Worm (Caenorhabditis elegans) whole organism, L4 larva: Measurements from ENCODE around the gene Y43F4A.1.

Experiments
- F44E2.7 ChIP-seq: fragments of 200-800 bp; sonication (Bioruptor generic); IDR thresholded peaks from 2 replicates; pipeline ENCODE4 v2.1.2; 2022; ENCODE audit warnings: missing genetic modification characterization, missing compliant biosample characterization
- F49E8.2 ChIP-seq: sonication (generic microtip); optimal IDR thresholded peaks from 2 replicates; lab custom pipeline; 2016; ENCODE audit warnings: missing compliant biosample characterization, mild to moderate bottlenecking, missing genetic modification characterization, borderline replicate concordance
- Y48G9A.11 ChIP-seq: fragments of 200-800 bp; sonication (Bioruptor generic); IDR thresholded peaks from 2 replicates; pipeline ENCODE4 v1.3.6; 2022; ENCODE audit warnings: missing genetic modification reagents, missing genetic modification characterization, missing compliant biosample characterization
- ZK546.5 ChIP-seq, 2 experiments: sonication (generic microtip); optimal IDR thresholded peaks; 2 replicates each; lab custom pipeline; 2017; ENCODE audit warnings: missing biosample characterization in 2 of 2, missing genetic modification characterization in 2 of 2
- ceh-28 ChIP-seq: fragments of 150-350 bp; optimal IDR thresholded peaks from 2 replicates; lab custom pipeline; 2014; ENCODE audit warnings: missing biosample characterization, missing genetic modification reagents, missing genetic modification characterization
- ceh-44 ChIP-seq: fragments of 200-800 bp; sonication (Bioruptor generic); IDR thresholded peaks from 2 replicates; pipeline ENCODE4 v1.3.6; 2022; ENCODE audit warnings: missing genetic modification reagents, missing genetic modification characterization, missing compliant biosample characterization
- ceh-62 ChIP-seq: sonication (generic microtip); optimal IDR thresholded peaks from 2 replicates; lab custom pipeline; 2017; ENCODE audit warnings: missing biosample characterization, missing genetic modification characterization
- ceh-82 ChIP-seq: sonication (generic microtip); optimal IDR thresholded peaks from 2 replicates; lab custom pipeline; 2017; ENCODE audit warnings: missing biosample characterization, missing genetic modification characterization
- daf-16 ChIP-seq, 3 experiments: sonication (generic microtip); optimal IDR thresholded peaks; 2 replicates each; lab custom pipeline; 2016 to 2017; ENCODE audit warnings: missing genetic modification characterization in 3 of 3, missing genetic modification reagents in 3 of 3, mild to moderate bottlenecking in 2 of 3, missing compliant biosample characterization in 2 of 3, missing biosample characterization in 1 of 3, moderate library complexity in 1 of 3
- daf-8 ChIP-seq: fragments of 200-800 bp; sonication (Bioruptor generic); IDR thresholded peaks from 2 replicates; pipeline ENCODE4 v1.3.6; 2022; ENCODE audit warnings: missing genetic modification characterization, missing compliant biosample characterization
- dmd-9 ChIP-seq: fragments of 200-800 bp; sonication (Bioruptor generic); IDR thresholded peaks from 2 replicates; pipeline ENCODE4 v1.3.6; 2022; ENCODE audit warnings: missing genetic modification reagents, missing genetic modification characterization, missing compliant biosample characterization
- egl-43 ChIP-seq: fragments of 200-800 bp; sonication (Bioruptor generic); IDR thresholded peaks from 2 replicates; pipeline ENCODE4 v1.3.6; 2022; ENCODE audit warnings: missing genetic modification reagents, missing genetic modification characterization, missing compliant biosample characterization
- hif-1 ChIP-seq, 2 experiments: sonication (generic microtip); optimal IDR thresholded peaks; 2 replicates each; lab custom pipeline; 2016 to 2017; ENCODE audit warnings: missing compliant biosample characterization in 2 of 2, missing genetic modification characterization in 2 of 2, missing genetic modification reagents in 2 of 2, missing genotype in 2 of 2, mild to moderate bottlenecking in 1 of 2
- hmg-1.1 ChIP-seq: fragments of 200-800 bp; sonication (Bioruptor generic); IDR thresholded peaks from 2 replicates; pipeline ENCODE4 v1.3.6; 2022; ENCODE audit warnings: missing genetic modification reagents, missing genetic modification characterization, missing compliant biosample characterization
- lin-1 ChIP-seq: fragments of 200-800 bp; sonication (Bioruptor generic); IDR thresholded peaks from 2 replicates; pipeline ENCODE4 v1.3.6; 2022; ENCODE audit warnings: missing genetic modification reagents, missing genetic modification characterization, missing compliant biosample characterization
- lin-15B ChIP-seq: fragments of 150-350 bp; sonication (generic microtip); optimal IDR thresholded peaks from 3 replicates; lab custom pipeline; 2014; ENCODE audit warnings: missing biosample characterization, missing genetic modification characterization
- lin-38 ChIP-seq: fragments of 200-800 bp; sonication (Bioruptor generic); IDR thresholded peaks from 2 replicates; pipeline ENCODE4 v1.3.6; 2022; ENCODE audit warnings: missing genetic modification reagents, missing genetic modification characterization, missing compliant biosample characterization
- lin-39 ChIP-seq: fragments of 150-350 bp; optimal IDR thresholded peaks from 2 replicates; lab custom pipeline; 2014; ENCODE audit warnings: missing biosample characterization, missing genetic modification reagents, missing genetic modification characterization
- lir-3 ChIP-seq: sonication (generic microtip); optimal IDR thresholded peaks from 2 replicates; lab custom pipeline; 2016; ENCODE audit warnings: mild to moderate bottlenecking, missing genetic modification characterization, missing compliant biosample characterization
- lsy-2 ChIP-seq, 2 experiments: fragments of 150-350 bp in 1 of 2; sonication (generic microtip) in 1 of 2; optimal IDR thresholded peaks; 2 replicates each; lab custom pipeline; 2014 to 2017; ENCODE audit warnings: missing biosample characterization in 2 of 2, missing genetic modification characterization in 2 of 2
- madf-5 ChIP-seq, 2 experiments: fragments of 200-800 bp; sonication (Bioruptor generic); IDR thresholded peaks; 2 replicates each; pipeline ENCODE4 v1.3.6; 2022; ENCODE audit warnings: missing compliant biosample characterization in 2 of 2, missing genetic modification characterization in 2 of 2
- mep-1 ChIP-seq: fragments of 150-350 bp; sonication (generic microtip); optimal IDR thresholded peaks from 3 replicates; lab custom pipeline; 2014; ENCODE audit warnings: missing biosample characterization, missing genetic modification characterization
- nhr-102 ChIP-seq: sonication (generic microtip); optimal IDR thresholded peaks from 2 replicates; lab custom pipeline; 2016; ENCODE audit warnings: mild to moderate bottlenecking, missing genetic modification characterization, moderate library complexity, missing compliant biosample characterization
- nhr-111 ChIP-seq: fragments of 200-800 bp; sonication (Bioruptor generic); optimal IDR thresholded peaks from 2 replicates; lab custom pipeline; 2018; ENCODE audit warnings: mild to moderate bottlenecking, missing genetic modification characterization, missing compliant biosample characterization
- nhr-237 ChIP-seq: sonication (generic microtip); optimal IDR thresholded peaks from 2 replicates; lab custom pipeline; 2017; ENCODE audit warnings: missing biosample characterization, missing genetic modification characterization
- nhr-25 ChIP-seq: sonication (generic microtip); optimal IDR thresholded peaks from 2 replicates; lab custom pipeline; 2017; ENCODE audit warnings: missing genetic modification characterization, mild to moderate bottlenecking, missing compliant biosample characterization, antibody characterized with exemption, moderate library complexity, borderline replicate concordance; ENCODE audit not compliant: insufficient read depth
- nhr-28 ChIP-seq: fragments of 150-350 bp; optimal IDR thresholded peaks from 2 replicates; lab custom pipeline; 2014; ENCODE audit warnings: missing biosample characterization, missing genetic modification characterization
- nhr-42 ChIP-seq: fragments of 200-800 bp; sonication (Bioruptor generic); IDR thresholded peaks from 2 replicates; pipeline ENCODE4 v1.3.6; 2022; ENCODE audit warnings: missing genetic modification characterization, missing compliant biosample characterization
- nhr-76 ChIP-seq: fragments of 150-350 bp; optimal IDR thresholded peaks from 2 replicates; lab custom pipeline; 2014; ENCODE audit warnings: missing biosample characterization, missing genetic modification characterization
- php-3 ChIP-seq: fragments of 200-800 bp; sonication (Bioruptor generic); IDR thresholded peaks from 2 replicates; pipeline ENCODE4 v1.3.6; 2022; ENCODE audit warnings: missing genetic modification reagents, missing genetic modification characterization, missing compliant biosample characterization
- pqm-1 ChIP-seq: sonication (generic microtip); optimal IDR thresholded peaks from 2 replicates; lab custom pipeline; 2017; ENCODE audit warnings: missing biosample characterization, missing genetic modification characterization
- rbr-2 ChIP-seq: sonication (generic microtip); optimal IDR thresholded peaks from 2 replicates; lab custom pipeline; 2016; ENCODE audit warnings: missing genotype, missing genetic modification characterization, missing compliant biosample characterization
- saeg-2 ChIP-seq: fragments of 200-800 bp; sonication (Bioruptor generic); IDR thresholded peaks from 2 replicates; pipeline ENCODE4 v1.3.6; 2022; ENCODE audit warnings: missing genetic modification reagents, missing genetic modification characterization, missing compliant biosample characterization
- sdz-12 ChIP-seq: fragments of 200-800 bp; sonication (Bioruptor generic); optimal IDR thresholded peaks from 2 replicates; lab custom pipeline; 2018; ENCODE audit warnings: mild to moderate bottlenecking, missing genetic modification characterization, missing compliant biosample characterization
- set-16 ChIP-seq: fragments of 200-800 bp; sonication (Bioruptor generic); IDR thresholded peaks from 2 replicates; pipeline ENCODE4 v1.3.6; 2022; ENCODE audit warnings: missing genetic modification reagents, missing genetic modification characterization, missing compliant biosample characterization
- snpc-1.2 ChIP-seq: fragments of 200-800 bp; sonication (Bioruptor generic); IDR thresholded peaks from 2 replicates; pipeline ENCODE4 v1.3.6; 2022; ENCODE audit warnings: missing genetic modification reagents, missing genetic modification characterization, missing compliant biosample characterization
- tra-1 ChIP-seq: fragments of 200-800 bp; sonication (Bioruptor generic); IDR thresholded peaks from 2 replicates; pipeline ENCODE4 v1.3.6; 2022; ENCODE audit warnings: missing genetic modification reagents, missing genetic modification characterization, missing compliant biosample characterization
- unc-130 ChIP-seq: sonication (generic microtip); optimal IDR thresholded peaks from 2 replicates; lab custom pipeline; 2016; ENCODE audit warnings: missing genetic modification reagents, missing genetic modification characterization, missing compliant biosample characterization
- unc-39 ChIP-seq: sonication (generic microtip); optimal IDR thresholded peaks from 2 replicates; lab custom pipeline; 2017; ENCODE audit warnings: missing biosample characterization, missing genetic modification characterization
- unc-62 ChIP-seq, 3 experiments: fragments of 150-350 bp in 1 of 3; sonication (generic microtip); optimal IDR thresholded peaks in 2 of 3; peaks in 1 of 3; 1 replicate in 1 of 3; 2 replicates in 2 of 3; lab custom pipeline; 2014 to 2017; ENCODE audit warnings: missing biosample characterization in 3 of 3, missing genetic modification characterization in 3 of 3, missing genetic modification reagents in 3 of 3, missing genotype in 1 of 3
- vab-7 ChIP-seq: fragments of 200-800 bp; sonication (Bioruptor generic); IDR thresholded peaks from 2 replicates; pipeline ENCODE4 v1.3.6; 2022; ENCODE audit warnings: missing genetic modification reagents, missing genetic modification characterization, missing compliant biosample characterization
- zfp-3 ChIP-seq: fragments of 200-800 bp; sonication (Bioruptor generic); conservative IDR thresholded peaks from 2 replicates; pipeline ENCODE4 v1.3.6; 2022; ENCODE audit warnings: missing genetic modification reagents, missing genetic modification characterization, missing compliant biosample characterization
- ztf-11 ChIP-seq: fragments of 150-350 bp; optimal IDR thresholded peaks from 2 replicates; lab custom pipeline; 2014; ENCODE audit warnings: missing biosample characterization, missing genetic modification characterization
- ztf-7 ChIP-seq: fragments of 150-350 bp; optimal IDR thresholded peaks from 2 replicates; lab custom pipeline; 2014; ENCODE audit warnings: missing biosample characterization, missing genetic modification characterization

The Y43F4A.1 gene

ce11 chrIII:13213111-13213510, 9.8 kb upstream of the Y43F4A.1 start:
- peak in 1 of 2 experiments; percentile 92 for TF ChIP-seq unc-62 (GFP tag; optimal IDR thresholded peaks at IDR 0.05 in 1 of 2; lab: Kevin White, UChicago)
- no peak for TF ChIP-seq unc-62 (tag; optimal IDR thresholded peaks at IDR 0.05; lab: Kevin White, UChicago)
- no peak for TF ChIP-seq lir-3 (tag; lab: Kevin White, UChicago)
- no peak for TF ChIP-seq madf-5 (GFP tag; IDR thresholded peaks at IDR 0.05; lab: Robert Waterston, UW)
- no peak for TF ChIP-seq zfp-3 (GFP tag; lab: Robert Waterston, UW)

- TF ChIP-seq set-16 (no peak), vab-7 (GFP tag; lab: Robert Waterston, UW) (no peak), ztf-7 (no peak), ceh-62 (tag; lab: Kevin White, UChicago) (no peak), nhr-76 (no peak), nhr-25 (no peak), rbr-2 (tag; lab: Kevin White, UChicago) (no peak), unc-62 (GFP tag; optimal IDR thresholded peaks at IDR 0.05 in 1 of 2; lab: Kevin White, UChicago) (no peak), unc-62 (tag; optimal IDR thresholded peaks at IDR 0.05; lab: Kevin White, UChicago) (no peak), madf-5 (GFP tag; IDR thresholded peaks at IDR 0.05; lab: Robert Waterston, UW) (no peak)
Measured at ce11 chrIII:13215682-13216081, 7.2 kb upstream of the Y43F4A.1 start.

- TF ChIP-seq lin-15B (tag; lab: Kevin White, UChicago) (no peak), ZK546.5 (tag; optimal IDR thresholded peaks at IDR 0.05; lab: Kevin White, UChicago) (no peak), egl-43 (GFP tag; lab: Robert Waterston, UW) (no peak), unc-39 (tag; lab: Kevin White, UChicago) (no peak), nhr-76 (no peak), hmg-1.1 (GFP tag; lab: Robert Waterston, UW) (no peak), ceh-44 (GFP tag; lab: Robert Waterston, UW) (no peak), lin-1 (no peak), pqm-1 (tag; lab: Kevin White, UChicago) (no peak), lin-39 (no peak), nhr-111 (GFP tag; lab: Kevin White, UChicago) (no peak), ceh-82 (tag; lab: Kevin White, UChicago) (no peak), sdz-12 (no peak), tra-1 (no peak), hif-1 (tag; optimal IDR thresholded peaks at IDR 0.05; lab: Kevin White, UChicago) (no peak), unc-130 (GFP tag; lab: Kevin White, UChicago) (no peak), F49E8.2 (no peak), lin-38 (GFP tag; lab: Robert Waterston, UW) (no peak), ceh-28 (no peak), dmd-9 (GFP tag; lab: Robert Waterston, UW) (no peak)
Measured at ce11 chrIII:13216488-13217016, 6.3 kb upstream of the Y43F4A.1 start.

- TF ChIP-seq dmd-9 (GFP tag; lab: Robert Waterston, UW) (no peak), Y48G9A.11 (GFP tag; lab: Robert Waterston, UW) (0 out of 2 replicates have a peak, but pooled peaks have one; percentile 43), nhr-42 (GFP tag; lab: Robert Waterston, UW) (0 out of 2 replicates have a peak, but pooled peaks have one; percentile 15), ztf-11 (tag; lab: Kevin White, UChicago) (no peak), ceh-28 (no peak), nhr-102 (tag; lab: Kevin White, UChicago) (no peak), set-16 (no peak), daf-8 (GFP tag; lab: Robert Waterston, UW) (no peak), nhr-237 (tag; lab: Kevin White, UChicago) (no peak), mep-1 (peak; percentile 16), snpc-1.2 (GFP tag; lab: Robert Waterston, UW) (no peak), nhr-28 (tag; lab: Kevin White, UChicago) (no peak), unc-62 (GFP tag; optimal IDR thresholded peaks at IDR 0.05 in 1 of 2; lab: Kevin White, UChicago) (no peak), unc-62 (tag; optimal IDR thresholded peaks at IDR 0.05; lab: Kevin White, UChicago) (no peak), saeg-2 (GFP tag; lab: Robert Waterston, UW) (no peak), sdz-12 (no peak), F44E2.7 (no peak), php-3 (GFP tag; lab: Robert Waterston, UW) (no peak), egl-43 (GFP tag; lab: Robert Waterston, UW) (no peak), madf-5 (GFP tag; IDR thresholded peaks at IDR 0.05; lab: Robert Waterston, UW) (no peak), lsy-2 (tag; optimal IDR thresholded peaks at IDR 0.05; lab: Kevin White, UChicago) (peak in 1 of 2 experiments; percentile 14), daf-16 (GFP tag; optimal IDR thresholded peaks at IDR 0.05; lab: Kevin White, UChicago) (no peak), daf-16 (tag; optimal IDR thresholded peaks at IDR 0.05; lab: Kevin White, UChicago) (peak; percentile 20), ztf-7 (no peak)
Measured at ce11 chrIII:13224395-13224794, 1.5 kb downstream of the Y43F4A.1 start.
